Fruit fly (Drosophila melanogaster): ENCODE measurements around the gene rsh.
A peak's percentile ranks its signal among the peaks of the same experiment; 100 is the strongest.

The rsh gene

DNA sequence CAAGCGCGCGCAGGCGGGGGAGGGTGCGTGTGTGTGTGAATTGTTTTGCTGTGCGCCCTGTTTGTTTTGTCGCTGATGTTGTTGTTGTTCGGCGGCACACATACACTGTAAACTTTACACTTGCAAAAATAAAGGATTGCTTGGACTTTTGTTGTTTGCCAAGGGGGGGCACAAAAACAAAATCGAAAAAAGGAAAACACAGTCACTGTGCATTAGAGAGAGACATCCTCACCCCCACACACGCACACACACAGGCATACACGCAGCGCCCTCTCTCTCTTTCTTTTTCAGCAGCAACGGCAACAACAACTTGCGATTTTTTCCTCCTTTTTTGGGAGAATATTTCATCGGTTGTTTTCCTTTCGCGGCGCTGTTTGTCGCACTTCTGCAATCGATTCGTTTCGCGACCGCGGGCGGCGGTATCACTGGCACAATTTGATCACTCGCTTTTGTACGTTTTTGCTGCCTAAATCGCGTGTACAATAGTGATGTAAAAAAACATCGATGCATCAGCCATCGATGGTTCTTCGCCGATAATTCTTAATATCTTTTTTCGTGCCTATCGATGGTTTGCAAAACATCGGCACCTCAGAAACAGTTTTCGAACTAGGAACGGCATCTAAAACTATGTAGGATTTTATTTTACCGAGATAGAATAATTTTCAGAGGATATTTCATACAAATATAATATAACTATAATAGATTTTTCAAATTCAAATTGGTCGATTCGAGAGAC lies 101.7 kb downstream of the rsh start, which contains the start of gene hep:
hep (minus strand) TSS at position 515 of the 736 bp plus-strand sequence.
- TF ChIP-seq lola (GFP tag; optimal IDR thresholded peaks at IDR 0.05) (peak; percentile 19), ey (GFP tag; optimal IDR thresholded peaks at IDR 0.05) (peak; percentile 14), usp (GFP tag; optimal IDR thresholded peaks at IDR 0.05) (no peak), br (GFP tag; optimal IDR thresholded peaks at IDR 0.05) (no peak), Rel (GFP tag; optimal IDR thresholded peaks at IDR 0.05) (no peak), Rel (tag; optimal IDR thresholded peaks at IDR 0.05) (peak; percentile 23), Mio (GFP tag; optimal IDR thresholded peaks at IDR 0.05) (no peak), h (GFP tag; optimal IDR thresholded peaks at IDR 0.05) (no peak), Hr83 (GFP tag; optimal IDR thresholded peaks at IDR 0.05; ENCODE audit: poor library complexity, severe bottlenecking) (peak; percentile 24), fru (GFP tag; optimal IDR thresholded peaks at IDR 0.05) (peak; percentile 34)

DNA sequence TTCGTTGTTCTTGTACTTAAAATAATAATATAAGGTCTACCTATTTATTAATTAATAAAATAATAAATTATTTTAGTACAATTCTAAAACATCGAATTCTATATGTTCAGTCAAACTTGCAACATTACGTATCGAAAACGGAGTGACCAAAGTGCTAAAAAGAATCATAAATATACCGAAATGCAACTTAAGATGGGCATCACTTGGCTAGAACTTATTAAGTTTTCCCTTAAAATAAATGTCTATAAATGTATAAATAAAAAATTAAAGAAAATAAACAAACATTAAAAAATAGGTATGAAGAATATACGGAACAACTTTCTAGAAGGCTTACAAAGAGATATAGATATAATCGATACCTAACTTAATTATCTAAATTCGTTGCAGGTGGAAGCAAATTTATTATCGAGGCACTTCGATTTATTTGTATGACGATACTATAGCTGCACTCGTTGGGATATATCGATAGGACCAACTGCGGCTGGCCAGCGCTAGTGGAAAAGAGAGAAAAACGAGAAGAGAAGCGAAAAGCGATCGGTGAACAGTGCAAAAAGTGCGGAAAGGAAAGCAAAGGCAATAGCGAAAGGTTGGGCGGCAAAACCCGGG lies 102.3 kb downstream of the rsh start, which contains the start of gene lic:
lic (plus strand) TSS at position 490 of the 606 bp plus-strand sequence.
- TF ChIP-seq lola (GFP tag; optimal IDR thresholded peaks at IDR 0.05) (no peak), HLH106 (tag; optimal IDR thresholded peaks at IDR 0.05) (no peak), Hr83 (GFP tag; optimal IDR thresholded peaks at IDR 0.05; ENCODE audit: poor library complexity, severe bottlenecking) (peak; percentile 43), Myc (optimal IDR thresholded peaks at IDR 0.05) (no peak), psq (GFP tag; optimal IDR thresholded peaks at IDR 0.05) (peak; percentile 46)

dm6 chrX:13091859-13092258 lies 103.4 kb downstream of the rsh start:
- TF ChIP-seq Hr78 (GFP tag; optimal IDR thresholded peaks at IDR 0.05), result no peak
- TF ChIP-seq brk (GFP tag; optimal IDR thresholded peaks at IDR 0.05), result no peak
- TF ChIP-seq fru (GFP tag; optimal IDR thresholded peaks at IDR 0.05), result no peak

- peak; percentile 82 for TF ChIP-seq h (GFP tag; optimal IDR thresholded peaks at IDR 0.05)
- TF ChIP-seq CG32264 (GFP tag; optimal IDR thresholded peaks at IDR 0.05), result peak; percentile 35
- TF ChIP-seq N (GFP tag; optimal IDR thresholded peaks at IDR 0.05), result no peak
- peak; percentile 83 for TF ChIP-seq rgr (GFP tag; optimal IDR thresholded peaks at IDR 0.05)
- peak; percentile 76 for TF ChIP-seq ey (GFP tag; optimal IDR thresholded peaks at IDR 0.05)
- peak; percentile 90 for TF ChIP-seq fru (GFP tag; optimal IDR thresholded peaks at IDR 0.05)
- no peak for TF ChIP-seq Vsx2 (GFP tag; optimal IDR thresholded peaks at IDR 0.05; ENCODE audit: partially characterized antibody)
- no peak for TF ChIP-seq lola (GFP tag; optimal IDR thresholded peaks at IDR 0.05)
- no peak for TF ChIP-seq Abd-B (GFP tag; optimal IDR thresholded peaks at IDR 0.05)
- TF ChIP-seq Sp1 (GFP tag; optimal IDR thresholded peaks at IDR 0.05), result peak; percentile 71
- no peak for TF ChIP-seq Mio (GFP tag; optimal IDR thresholded peaks at IDR 0.05)
- TF ChIP-seq pan (optimal IDR thresholded peaks at IDR 0.05), result no peak
- TF ChIP-seq Myc (optimal IDR thresholded peaks at IDR 0.05), result no peak
- TF ChIP-seq jim (GFP tag; optimal IDR thresholded peaks at IDR 0.05), result no peak
- peak in 1 of 2 experiments; percentile 84 for TF ChIP-seq foxo (GFP tag; optimal IDR thresholded peaks at IDR 0.05)
- TF ChIP-seq Hnf4 (GFP tag; optimal IDR thresholded peaks at IDR 0.05), result peak; percentile 81
- TF ChIP-seq brk (GFP tag; optimal IDR thresholded peaks at IDR 0.05), result peak; percentile 51
- peak; percentile 48 for TF ChIP-seq woc (GFP tag; optimal IDR thresholded peaks at IDR 0.05)
- peak; percentile 30 for TF ChIP-seq dmrt93B (GFP tag; optimal IDR thresholded peaks at IDR 0.05)
- TF ChIP-seq sage (GFP tag; optimal IDR thresholded peaks at IDR 0.05), result peak; percentile 42
- TF ChIP-seq CG9705 (GFP tag; optimal IDR thresholded peaks at IDR 0.05), result peak; percentile 54
- no peak for TF ChIP-seq tai (GFP tag; optimal IDR thresholded peaks at IDR 0.05)
- no peak for TF ChIP-seq dsf (GFP tag; optimal IDR thresholded peaks at IDR 0.05; ENCODE audit: borderline replicate concordance)
- TF ChIP-seq Rel (GFP tag; optimal IDR thresholded peaks at IDR 0.05), result no peak
- peak; percentile 42 for TF ChIP-seq Rel (tag; optimal IDR thresholded peaks at IDR 0.05)
- no peak for TF ChIP-seq sv (GFP tag; optimal IDR thresholded peaks at IDR 0.05)
- no peak for TF ChIP-seq CrebA (GFP tag; optimal IDR thresholded peaks at IDR 0.05; ENCODE audit: borderline replicate concordance)
- TF ChIP-seq HLH106 (tag; optimal IDR thresholded peaks at IDR 0.05), result peak; percentile 73
- peak; percentile 61 for TF ChIP-seq OdsH (GFP tag; optimal IDR thresholded peaks at IDR 0.05)
- TF ChIP-seq Hr78 (GFP tag; optimal IDR thresholded peaks at IDR 0.05), result no peak
- TF ChIP-seq dl (GFP tag; optimal IDR thresholded peaks at IDR 0.05; ENCODE audit: insufficient read depth in 1 of 2, partially characterized antibody in 2 of 2), result no peak
- no peak for TF ChIP-seq Dif (GFP tag; optimal IDR thresholded peaks at IDR 0.05; ENCODE audit: partially characterized antibody)
- no peak for TF ChIP-seq Dfd (GFP tag; optimal IDR thresholded peaks at IDR 0.05)
- no peak for TF ChIP-seq usp (GFP tag; optimal IDR thresholded peaks at IDR 0.05)
- peak; percentile 63 for TF ChIP-seq psq (GFP tag; optimal IDR thresholded peaks at IDR 0.05)
- TF ChIP-seq br (GFP tag; optimal IDR thresholded peaks at IDR 0.05), result peak; percentile 75
- TF ChIP-seq Hr83 (GFP tag; optimal IDR thresholded peaks at IDR 0.05; ENCODE audit: poor library complexity, severe bottlenecking), result peak; percentile 59
- peak; percentile 39 for TF ChIP-seq GATAd (GFP tag; optimal IDR thresholded peaks at IDR 0.05)
Observed at dm6 chrX:13094085-13094764, 105.8 kb downstream of the rsh start, which contains the start of gene CG2200. CG2200 (plus strand) TSS chrX:13094299.
